Worm (Caenorhabditis elegans) whole organism, mixed stage, embryonic: ENCODE results near the gene C49C8.6.

Experiments used
- ceh-39 ChIP-seq: fragments of 150-350 bp; optimal IDR thresholded peaks from 2 replicates; lab custom pipeline; 2014; ENCODE audit warnings: missing biosample characterization, missing genetic modification characterization
- ces-1 ChIP-seq: fragments of 150-350 bp; optimal IDR thresholded peaks from 2 replicates; lab custom pipeline; 2014; ENCODE audit warnings: missing biosample characterization, missing genetic modification reagents, missing genetic modification characterization
- cnd-1 ChIP-seq: fragments of 200-800 bp; sonication (Bioruptor generic); optimal IDR thresholded peaks from 2 replicates; lab custom pipeline; 2018; ENCODE audit warnings: mild to moderate bottlenecking, missing genetic modification characterization, missing compliant biosample characterization
- elt-3 ChIP-seq: fragments of 150-350 bp; optimal IDR thresholded peaks from 2 replicates; lab custom pipeline; 2014; ENCODE audit warnings: missing biosample characterization, missing genetic modification characterization
- lsy-2 ChIP-seq: fragments of 150-350 bp; optimal IDR thresholded peaks from 2 replicates; lab custom pipeline; 2014; ENCODE audit warnings: missing biosample characterization, missing genetic modification characterization
- nhr-237 ChIP-seq: fragments of 150-350 bp; optimal IDR thresholded peaks from 2 replicates; lab custom pipeline; 2014; ENCODE audit warnings: missing biosample characterization, missing genetic modification characterization
- nhr-28 ChIP-seq: fragments of 150-350 bp; optimal IDR thresholded peaks from 2 replicates; lab custom pipeline; 2014; ENCODE audit warnings: missing biosample characterization, missing genetic modification characterization
- unc-62 ChIP-seq: fragments of 150-350 bp; optimal IDR thresholded peaks from 2 replicates; lab custom pipeline; 2014; ENCODE audit warnings: missing biosample characterization, missing genetic modification reagents, missing genetic modification characterization

- TF ChIP-seq nhr-28 (tag; lab: Kevin White, UChicago), result no peak
- no peak for TF ChIP-seq lsy-2
- TF ChIP-seq cnd-1 (tag; lab: Kevin White, UChicago), result no peak
- TF ChIP-seq unc-62 (GFP tag; lab: Kevin White, UChicago), result no peak
- TF ChIP-seq ceh-39 (tag; lab: Kevin White, UChicago), result no peak
- no peak for TF ChIP-seq nhr-237 (tag; lab: Kevin White, UChicago)
- TF ChIP-seq elt-3 (tag; lab: Kevin White, UChicago), result no peak
- TF ChIP-seq ces-1 (GFP tag; lab: Kevin White, UChicago), result no peak
Observed at ce11 chrIV:8705504-8705903, 47.5 kb upstream of the C49C8.6 start, which contains the start of gene H23L24.4.
